Worm (Caenorhabditis elegans) whole organism, young adult: Measurements from ENCODE around the gene swt-4.

Source experiments
- B0035.1 ChIP-seq: sonication (generic microtip); optimal IDR thresholded peaks from 2 replicates; lab custom pipeline; 2016; ENCODE audit warnings: missing genetic modification characterization, mild to moderate bottlenecking, missing compliant biosample characterization, missing genotype, missing genetic modification reagents
- B0261.1 ChIP-seq: sonication (generic microtip); optimal IDR thresholded peaks from 2 replicates; lab custom pipeline; 2016; ENCODE audit warnings: mild to moderate bottlenecking, missing genetic modification characterization, moderate library complexity, missing compliant biosample characterization
- C06A6.2 ChIP-seq: fragments of 200-800 bp; sonication (Bioruptor generic); conservative IDR thresholded peaks from 2 replicates; pipeline ENCODE4 v1.3.6; 2022; ENCODE audit warnings: missing genetic modification characterization, missing compliant biosample characterization
- C17E4.6 ChIP-seq: fragments of 200-800 bp; sonication (Bioruptor generic); IDR thresholded peaks from 2 replicates; pipeline ENCODE4 v1.3.6; 2022; ENCODE audit warnings: missing genetic modification reagents, missing genetic modification characterization, missing compliant biosample characterization
- D2030.7 ChIP-seq: fragments of 200-800 bp; sonication (Bioruptor generic); IDR thresholded peaks from 2 replicates; pipeline ENCODE4 v1.3.6; 2022; ENCODE audit warnings: missing genetic modification reagents, missing genetic modification characterization, missing compliant biosample characterization
- F22D6.2 ChIP-seq: sonication (generic microtip); optimal IDR thresholded peaks from 2 replicates; lab custom pipeline; 2016; ENCODE audit warnings: mild to moderate bottlenecking, missing genetic modification characterization, missing compliant biosample characterization
- F33H1.4 ChIP-seq: fragments of 200-800 bp; sonication (Bioruptor generic); IDR thresholded peaks from 2 replicates; pipeline ENCODE4 v1.3.6; 2022; ENCODE audit warnings: missing genetic modification reagents, missing genetic modification characterization, missing compliant biosample characterization
- F52B5.7 ChIP-seq: sonication (generic microtip); optimal IDR thresholded peaks from 2 replicates; lab custom pipeline; 2016; ENCODE audit warnings: mild to moderate bottlenecking, missing genetic modification characterization, missing compliant biosample characterization
- F57A8.1 ChIP-seq: fragments of 200-800 bp; sonication (Bioruptor generic); optimal IDR thresholded peaks from 2 replicates; lab custom pipeline; 2018; ENCODE audit warnings: mild to moderate bottlenecking, missing genetic modification characterization, moderate library complexity, missing compliant biosample characterization
- K12H6.12 ChIP-seq: fragments of 200-800 bp; sonication (Bioruptor generic); optimal IDR thresholded peaks from 2 replicates; lab custom pipeline; 2018; ENCODE audit warnings: mild to moderate bottlenecking, missing genetic modification characterization, missing compliant biosample characterization
- T26A5.8 ChIP-seq: sonication (generic microtip); optimal IDR thresholded peaks from 2 replicates; lab custom pipeline; 2016; ENCODE audit warnings: missing genetic modification characterization, missing compliant biosample characterization
- Y53F4B.3 ChIP-seq: fragments of 200-800 bp; sonication (Bioruptor generic); IDR thresholded peaks from 2 replicates; pipeline ENCODE4 v1.3.6; 2022; ENCODE audit warnings: missing genetic modification reagents, missing genetic modification characterization, missing compliant biosample characterization
- Y79H2A.3 ChIP-seq: fragments of 200-800 bp; sonication (Bioruptor generic); conservative IDR thresholded peaks from 2 replicates; pipeline ENCODE4 v1.3.6; 2022; ENCODE audit warnings: missing genetic modification reagents, missing genetic modification characterization, missing compliant biosample characterization
- Y95B8A.8 ChIP-seq: fragments of 200-800 bp; sonication (Bioruptor generic); IDR thresholded peaks from 2 replicates; pipeline ENCODE4 v1.3.6; 2022; ENCODE audit warnings: missing genetic modification reagents, missing genetic modification characterization, missing compliant biosample characterization
- ZK185.1 ChIP-seq: sonication (generic microtip); optimal IDR thresholded peaks from 2 replicates; lab custom pipeline; 2016; ENCODE audit warnings: mild to moderate bottlenecking, missing genetic modification characterization, missing compliant biosample characterization; ENCODE audit not compliant: poor library complexity, severe bottlenecking
- akir-1 ChIP-seq: fragments of 200-800 bp; sonication (Bioruptor generic); optimal IDR thresholded peaks from 2 replicates; lab custom pipeline; 2018; ENCODE audit warnings: mild to moderate bottlenecking, missing genetic modification characterization, moderate library complexity, missing compliant biosample characterization
- ama-1 ChIP-seq, 3 experiments: fragments of 150-350 bp in 1 of 3; sonication (generic microtip) in 2 of 3; optimal IDR thresholded peaks; 2 replicates each; lab custom pipeline; 2014 to 2018; ENCODE audit warnings: missing biosample characterization in 2 of 3, missing genetic modification characterization in 2 of 3, missing genetic modification reagents in 2 of 3
- aptf-2 ChIP-seq: fragments of 200-800 bp; sonication (Bioruptor generic); conservative IDR thresholded peaks from 2 replicates; pipeline ENCODE4 v1.3.6; 2022; ENCODE audit warnings: missing genetic modification reagents, missing genetic modification characterization, missing compliant biosample characterization
- atf-7 ChIP-seq: sonication (generic microtip); optimal IDR thresholded peaks from 2 replicates; lab custom pipeline; 2017; ENCODE audit warnings: mild to moderate bottlenecking, missing genetic modification characterization, missing compliant biosample characterization
- attf-3 ChIP-seq: fragments of 200-800 bp; sonication (Bioruptor generic); conservative IDR thresholded peaks from 2 replicates; pipeline ENCODE4 v1.3.6; 2022; ENCODE audit warnings: missing genetic modification reagents, missing genetic modification characterization, missing compliant biosample characterization
- bed-2 ChIP-seq: fragments of 200-800 bp; sonication (Bioruptor generic); IDR thresholded peaks from 2 replicates; pipeline ENCODE4 v1.3.6; 2022; ENCODE audit warnings: missing genetic modification reagents, missing genetic modification characterization, missing compliant biosample characterization
- cebp-2 ChIP-seq: fragments of 200-800 bp; sonication (Bioruptor generic); IDR thresholded peaks from 2 replicates; pipeline ENCODE4 v1.3.6; 2022; ENCODE audit warnings: missing genetic modification characterization, missing compliant biosample characterization
- ceh-40 ChIP-seq: fragments of 200-800 bp; sonication (Bioruptor generic); IDR thresholded peaks from 2 replicates; pipeline ENCODE4 v1.3.6; 2022; ENCODE audit warnings: missing genetic modification characterization, missing compliant biosample characterization
- ceh-91 ChIP-seq: fragments of 200-800 bp; sonication (Bioruptor generic); IDR thresholded peaks from 2 replicates; pipeline ENCODE4 v1.3.6; 2022; ENCODE audit warnings: missing genetic modification reagents, missing genetic modification characterization, missing compliant biosample characterization
- dpl-1 ChIP-seq: fragments of 150-350 bp; optimal IDR thresholded peaks from 2 replicates; lab custom pipeline; 2014; ENCODE audit warnings: missing biosample characterization, missing genetic modification reagents, missing genetic modification characterization
- ekl-4 ChIP-seq: fragments of 200-800 bp; sonication (Bioruptor generic); IDR thresholded peaks from 2 replicates; pipeline ENCODE4 v1.3.6; 2022; ENCODE audit warnings: missing genetic modification reagents, missing genetic modification characterization, missing compliant biosample characterization
- him-1 ChIP-seq: sonication (generic microtip); optimal IDR thresholded peaks from 2 replicates; lab custom pipeline; 2016; ENCODE audit warnings: missing genotype, missing genetic modification reagents, missing genetic modification characterization, missing compliant biosample characterization
- hmg-1.2 ChIP-seq: fragments of 200-800 bp; sonication (Bioruptor generic); IDR thresholded peaks from 2 replicates; pipeline ENCODE4 v1.3.6; 2022; ENCODE audit warnings: missing genetic modification reagents, missing genetic modification characterization, missing compliant biosample characterization
- lin-40 ChIP-seq: sonication (generic microtip); optimal IDR thresholded peaks from 2 replicates; lab custom pipeline; 2016; ENCODE audit warnings: missing genetic modification characterization, mild to moderate bottlenecking, missing compliant biosample characterization, missing genotype, missing genetic modification reagents
- lin-54 ChIP-seq: fragments of 200-800 bp; sonication (Bioruptor generic); optimal IDR thresholded peaks from 2 replicates; lab custom pipeline; 2018; ENCODE audit warnings: mild to moderate bottlenecking, missing genetic modification characterization, missing compliant biosample characterization
- lsy-27 ChIP-seq: sonication (generic microtip); optimal IDR thresholded peaks from 2 replicates; lab custom pipeline; 2017; ENCODE audit warnings: missing genetic modification characterization, mild to moderate bottlenecking, missing compliant biosample characterization, antibody characterized with exemption, missing genotype, borderline replicate concordance; ENCODE audit not compliant: insufficient read depth
- nfyb-1 ChIP-seq: fragments of 200-800 bp; sonication (Bioruptor generic); IDR thresholded peaks from 2 replicates; pipeline ENCODE4 v1.3.6; 2022; ENCODE audit warnings: missing genetic modification reagents, missing genetic modification characterization, missing compliant biosample characterization
- nhr-120 ChIP-seq: fragments of 200-800 bp; sonication (Bioruptor generic); IDR thresholded peaks from 2 replicates; pipeline ENCODE4 v1.3.6; 2022; ENCODE audit warnings: missing genetic modification characterization, missing compliant biosample characterization
- nhr-27 ChIP-seq: fragments of 200-800 bp; sonication (Bioruptor generic); optimal IDR thresholded peaks from 2 replicates; lab custom pipeline; 2018; ENCODE audit warnings: mild to moderate bottlenecking, missing genetic modification characterization, moderate library complexity, missing compliant biosample characterization
- rcor-1 ChIP-seq: fragments of 200-800 bp; sonication (Bioruptor generic); IDR thresholded peaks from 2 replicates; pipeline ENCODE4 v1.3.6; 2022; ENCODE audit warnings: missing genetic modification reagents, missing genetic modification characterization, missing compliant biosample characterization
- sea-2 ChIP-seq: fragments of 200-800 bp; sonication (Bioruptor generic); IDR thresholded peaks from 2 replicates; pipeline ENCODE4 v1.3.6; 2022; ENCODE audit warnings: missing genetic modification characterization, missing compliant biosample characterization
- snpc-3.4 ChIP-seq: sonication (generic microtip); optimal IDR thresholded peaks from 2 replicates; lab custom pipeline; 2017; ENCODE audit warnings: missing genetic modification characterization, mild to moderate bottlenecking, missing compliant biosample characterization, antibody characterized with exemption, moderate library complexity, missing genotype, missing genetic modification reagents
- tbp1 ChIP-seq: fragments of 200-800 bp; sonication (Bioruptor generic); optimal IDR thresholded peaks from 2 replicates; lab custom pipeline; 2018; ENCODE audit warnings: mild to moderate bottlenecking, missing genetic modification characterization, missing compliant biosample characterization
- unc-130 ChIP-seq: sonication (generic microtip); optimal IDR thresholded peaks from 2 replicates; lab custom pipeline; 2016; ENCODE audit warnings: missing genetic modification reagents, missing genetic modification characterization, missing compliant biosample characterization
- ztf-18 ChIP-seq: sonication (generic microtip); optimal IDR thresholded peaks from 2 replicates; lab custom pipeline; 2016; ENCODE audit warnings: missing genotype, mild to moderate bottlenecking, missing genetic modification characterization, missing compliant biosample characterization
- ztf-22 ChIP-seq: fragments of 200-800 bp; sonication (Bioruptor generic); optimal IDR thresholded peaks from 2 replicates; lab custom pipeline; 2018; ENCODE audit warnings: mild to moderate bottlenecking, missing genetic modification characterization, moderate library complexity, missing compliant biosample characterization
- ztf-25 ChIP-seq: fragments of 200-800 bp; sonication (Bioruptor generic); IDR thresholded peaks from 2 replicates; pipeline ENCODE4 v1.3.6; 2022; ENCODE audit warnings: missing genetic modification reagents, missing genetic modification characterization, missing compliant biosample characterization

swt-4 gene

DNA sequence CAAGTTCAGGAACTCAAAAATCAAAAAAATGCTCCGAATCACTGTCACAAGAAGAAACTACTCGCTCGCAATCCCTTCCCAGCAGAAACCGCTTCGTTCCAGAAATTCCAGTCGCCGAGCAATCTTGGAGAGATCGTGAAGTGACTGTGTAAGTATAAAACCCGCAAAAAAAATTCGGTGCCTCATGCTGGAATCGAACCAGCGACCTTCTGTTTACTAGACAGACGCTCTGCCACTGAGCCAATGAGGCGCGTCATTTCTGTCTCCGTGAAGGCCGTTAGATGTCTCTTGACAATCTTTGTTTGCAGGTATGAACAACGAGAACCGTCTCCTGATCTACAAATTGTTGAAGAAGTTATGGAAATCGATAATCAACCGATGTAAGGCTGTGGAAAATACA, 4.4 kb downstream of the swt-4 start (continued):
- TF ChIP-seq K12H6.12 (tag; lab: Kevin White, UChicago) (peak; percentile 36), him-1 (tag; lab: Kevin White, UChicago) (peak; percentile 42), hmg-1.2 (peak; percentile 67), unc-130 (GFP tag; lab: Kevin White, UChicago) (peak; percentile 26), ceh-40 (GFP tag; lab: Robert Waterston, UW) (0 out of 2 replicates have a peak, but pooled peaks have one; percentile 62), lsy-27 (no peak), ama-1 (optimal IDR thresholded peaks at IDR 0.05; lab: Kevin White, UChicago) (no peak), ama-1 (GFP tag; optimal IDR thresholded peaks at IDR 0.05; lab: Kevin White, UChicago) (peak; percentile 68 to 78), lin-54 (peak; percentile 45), nfyb-1 (peak; percentile 80), ztf-22 (GFP tag; lab: Kevin White, UChicago) (no peak), snpc-3.4 (peak; percentile 44), Y79H2A.3 (GFP tag; lab: Robert Waterston, UW) (0 out of 2 replicates have a peak, but pooled peaks have one; percentile 59), nhr-120 (GFP tag; lab: Robert Waterston, UW) (no peak), sea-2 (GFP tag; lab: Robert Waterston, UW) (no peak), F22D6.2 (tag; lab: Kevin White, UChicago) (no peak), F52B5.7 (tag; lab: Kevin White, UChicago) (peak; percentile 45), aptf-2 (GFP tag; lab: Robert Waterston, UW) (no peak), bed-2 (no peak), D2030.7 (GFP tag; lab: Robert Waterston, UW) (peak; percentile 50), lin-40 (tag; lab: Kevin White, UChicago) (peak; percentile 45), dpl-1 (GFP tag; lab: Kevin White, UChicago) (no peak), tbp1 (GFP tag; lab: Kevin White, UChicago) (peak; percentile 99), ekl-4 (peak; percentile 81), B0261.1 (peak; percentile 86), ztf-18 (peak; percentile 76), ceh-91 (GFP tag; lab: Robert Waterston, UW) (peak; percentile 32; the same call in 1 of the 2 replicates), cebp-2 (GFP tag; lab: Robert Waterston, UW) (0 out of 2 replicates have a peak, but pooled peaks have one; percentile 45), Y95B8A.8 (no peak), C17E4.6 (GFP tag; lab: Robert Waterston, UW) (no peak), T26A5.8 (tag; lab: Kevin White, UChicago) (no peak), F57A8.1 (GFP tag; lab: Kevin White, UChicago) (peak; percentile 79), ZK185.1 (tag; lab: Kevin White, UChicago) (peak; percentile 85), ztf-25 (GFP tag; lab: Robert Waterston, UW) (peak; percentile 65), rcor-1 (GFP tag; lab: Robert Waterston, UW) (peak; percentile 51; the same call in 1 of the 2 replicates), Y53F4B.3 (GFP tag; lab: Robert Waterston, UW) (no peak), nhr-27 (peak; percentile 23), atf-7 (tag; lab: Kevin White, UChicago) (peak; percentile 19), C06A6.2 (GFP tag; lab: Robert Waterston, UW) (no peak), F33H1.4 (GFP tag; lab: Robert Waterston, UW) (peak; percentile 31), attf-3 (GFP tag; lab: Robert Waterston, UW) (no peak), akir-1 (no peak), B0035.1 (tag; lab: Kevin White, UChicago) (peak; percentile 19)
